Worm (Caenorhabditis elegans): ENCODE data around the gene arrd-7.

Gene arrd-7

ce11 chrII:12099889-12100288, 37.5 kb upstream of the arrd-7 start, which contains the start of gene Y17G7B.17:
Gene Y17G7B.17 (minus strand): TSS chrII:12099989.
- TF ChIP-seq fos-1 (tag; optimal IDR thresholded peaks at IDR 0.05) (peak; percentile 76), gmeb-1 (tag; optimal IDR thresholded peaks at IDR 0.05) (no peak)

- no peak for TF ChIP-seq unc-55 (GFP tag; optimal IDR thresholded peaks at IDR 0.05)
- TF ChIP-seq gmeb-1 (tag; optimal IDR thresholded peaks at IDR 0.05): no peak
- no peak for TF ChIP-seq mab-5 (tag; optimal IDR thresholded peaks at IDR 0.05)
- TF ChIP-seq Y55F3AM.14 (GFP tag; optimal IDR thresholded peaks at IDR 0.05): no peak
- no peak for TF ChIP-seq ceh-16 (tag; optimal IDR thresholded peaks at IDR 0.05)
- no peak for TF ChIP-seq alr-1 (tag; optimal IDR thresholded peaks at IDR 0.05)
- TF ChIP-seq nhr-23 (tag; optimal IDR thresholded peaks at IDR 0.05): no peak
- TF ChIP-seq F13H6.1 (tag; optimal IDR thresholded peaks at IDR 0.05): no peak
- TF ChIP-seq ztf-4 (tag; optimal IDR thresholded peaks at IDR 0.05): no peak
- TF ChIP-seq unc-39 (tag; optimal IDR thresholded peaks at IDR 0.05): no peak
- no peak for TF ChIP-seq sem-4 (tag; optimal IDR thresholded peaks at IDR 0.05)
- no peak for TF ChIP-seq ztf-11 (tag; optimal IDR thresholded peaks at IDR 0.05)
- no peak for TF ChIP-seq skn-1 (tag; optimal IDR thresholded peaks at IDR 0.05)
- no peak for TF ChIP-seq snpc-4 (tag; optimal IDR thresholded peaks at IDR 0.05)
- TF ChIP-seq sma-3 (GFP tag; optimal IDR thresholded peaks at IDR 0.05): no peak
- TF ChIP-seq nhr-237 (tag; optimal IDR thresholded peaks at IDR 0.05): no peak
- no peak for TF ChIP-seq C34F6.9 (tag; optimal IDR thresholded peaks at IDR 0.05)
- TF ChIP-seq dmd-4 (tag; optimal IDR thresholded peaks at IDR 0.05): no peak
Measured at ce11 chrII:12098716-12099115, 36.3 kb upstream of the arrd-7 start.

DNA sequence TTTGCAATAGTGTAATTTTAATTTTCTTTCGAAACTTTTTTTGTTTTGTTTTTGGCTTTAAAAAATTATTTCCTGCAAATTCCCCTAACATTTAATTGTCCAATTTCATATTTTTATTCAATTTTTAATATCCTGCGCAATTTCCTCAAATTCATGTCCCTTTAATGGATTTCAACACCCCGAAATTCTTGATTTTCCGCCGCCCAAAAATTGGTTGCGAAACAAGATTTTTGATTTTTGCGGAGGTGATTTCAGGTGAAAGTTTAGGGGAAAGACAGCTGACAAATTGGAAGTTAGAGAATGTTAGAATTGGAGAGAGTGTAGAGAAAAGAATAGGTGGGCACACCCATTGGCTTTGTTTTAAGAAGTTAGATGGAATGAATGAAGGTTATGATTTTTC, 32.6 kb upstream of the arrd-7 start:
- TF ChIP-seq nhr-25 (tag; optimal IDR thresholded peaks at IDR 0.05) (peak; percentile 35), nhr-11 (tag; optimal IDR thresholded peaks at IDR 0.05) (no peak), nhr-10 (tag; optimal IDR thresholded peaks at IDR 0.05) (no peak), ama-1 (optimal IDR thresholded peaks at IDR 0.05) (peak; percentile 64), nhr-237 (tag; optimal IDR thresholded peaks at IDR 0.05) (no peak), C34F6.9 (tag; optimal IDR thresholded peaks at IDR 0.05) (peak; percentile 1), ztf-4 (tag; optimal IDR thresholded peaks at IDR 0.05) (peak; percentile 54), sem-4 (tag; optimal IDR thresholded peaks at IDR 0.05) (no peak)

DNA sequence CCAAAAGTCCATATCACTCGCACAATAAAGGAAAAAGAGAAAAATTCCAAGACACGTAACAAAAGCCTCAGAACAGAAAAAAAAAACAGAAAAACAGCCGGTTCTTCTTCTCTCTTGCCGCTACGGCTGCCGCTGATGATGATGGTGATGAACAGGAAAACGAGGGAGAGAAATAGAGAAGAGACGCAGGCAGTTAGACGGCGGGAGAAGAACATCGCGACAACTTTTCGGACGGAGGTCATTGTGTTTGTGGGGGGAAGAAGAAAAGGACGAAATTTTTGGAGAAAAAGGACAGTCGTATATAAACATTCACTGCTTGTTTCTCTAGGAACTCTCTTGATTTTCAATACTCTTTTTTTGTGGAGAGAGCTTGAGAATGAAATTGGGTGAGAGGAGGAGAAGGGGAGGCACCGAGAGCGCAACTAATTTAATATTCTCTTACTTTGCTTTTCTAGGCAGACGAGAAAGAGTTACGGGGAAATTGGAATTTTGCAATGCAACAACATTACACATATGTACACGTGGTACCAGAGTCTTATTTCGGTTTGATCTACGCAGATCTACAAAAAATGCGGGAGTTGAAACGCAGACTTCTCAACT, 27.3 kb upstream of the arrd-7 start:
- TF ChIP-seq ceh-82 (tag; optimal IDR thresholded peaks at IDR 0.05) (no peak), ztf-11 (tag; optimal IDR thresholded peaks at IDR 0.05) (no peak), nhr-11 (tag; optimal IDR thresholded peaks at IDR 0.05) (no peak), sem-4 (tag; optimal IDR thresholded peaks at IDR 0.05) (peak; percentile 86), peb-1 (tag; optimal IDR thresholded peaks at IDR 0.05) (no peak), fos-1 (tag; optimal IDR thresholded peaks at IDR 0.05) (peak; percentile 87), nhr-25 (tag; optimal IDR thresholded peaks at IDR 0.05) (peak; percentile 60), nhr-237 (tag; optimal IDR thresholded peaks at IDR 0.05) (no peak), mab-5 (tag; optimal IDR thresholded peaks at IDR 0.05) (no peak), sma-9 (GFP tag; optimal IDR thresholded peaks at IDR 0.05) (peak; percentile 57), sma-9 (tag; optimal IDR thresholded peaks at IDR 0.05) (no peak), egl-27 (tag; optimal IDR thresholded peaks at IDR 0.05) (peak; percentile 61), zag-1 (tag; optimal IDR thresholded peaks at IDR 0.05) (peak; percentile 68), blmp-1 (tag; optimal IDR thresholded peaks at IDR 0.05; ENCODE audit: insufficient read depth) (no peak), dmd-4 (tag; optimal IDR thresholded peaks at IDR 0.05) (no peak), mbf-1 (tag; optimal IDR thresholded peaks at IDR 0.05) (no peak), unc-55 (GFP tag; optimal IDR thresholded peaks at IDR 0.05) (peak; percentile 69), nhr-129 (tag; optimal IDR thresholded peaks at IDR 0.05) (peak; percentile 45), lin-13 (GFP tag; optimal IDR thresholded peaks at IDR 0.05) (no peak), crh-2 (tag; optimal IDR thresholded peaks at IDR 0.05) (peak; percentile 72), unc-62 (GFP tag; optimal IDR thresholded peaks at IDR 0.05) (no peak), snpc-4 (tag; optimal IDR thresholded peaks at IDR 0.05) (peak; percentile 19), sma-3 (GFP tag; optimal IDR thresholded peaks at IDR 0.05) (peak; percentile 31), F13H6.1 (tag; optimal IDR thresholded peaks at IDR 0.05) (peak; percentile 77), nhr-77 (tag; optimal IDR thresholded peaks at IDR 0.05) (no peak), C34F6.9 (tag; optimal IDR thresholded peaks at IDR 0.05) (peak; percentile 83), lin-39 (tag; optimal IDR thresholded peaks at IDR 0.05) (no peak), R02D3.7 (tag; optimal IDR thresholded peaks at IDR 0.05) (no peak), gmeb-1 (tag; optimal IDR thresholded peaks at IDR 0.05) (peak; percentile 57), lsy-2 (tag; optimal IDR thresholded peaks at IDR 0.05) (peak; percentile 9 to 73), unc-39 (tag; optimal IDR thresholded peaks at IDR 0.05) (no peak), mdl-1 (tag; optimal IDR thresholded peaks at IDR 0.05) (peak in 1 of 2 experiments; percentile 48), nhr-21 (tag; optimal IDR thresholded peaks at IDR 0.05) (peak; percentile 55)

All from whole organism, L2 larva.